Worm (Caenorhabditis elegans) whole organism, L3 larva: ENCODE data around the gene acp-2.

Source experiments
- R02D3.7 ChIP-seq: fragments of 150-350 bp; optimal IDR thresholded peaks from 2 replicates; lab custom pipeline; 2014; ENCODE audit warnings: missing biosample characterization, missing genetic modification characterization
- aly-2 ChIP-seq: fragments of 150-350 bp; optimal IDR thresholded peaks from 2 replicates; lab custom pipeline; 2014; ENCODE audit warnings: missing biosample characterization, missing genetic modification characterization
- ama-1 ChIP-seq: fragments of 150-350 bp; optimal IDR thresholded peaks from 2 replicates; lab custom pipeline; 2018
- ceh-28 ChIP-seq: fragments of 150-350 bp; optimal IDR thresholded peaks from 2 replicates; lab custom pipeline; 2014; ENCODE audit warnings: missing biosample characterization, missing genetic modification reagents, missing genetic modification characterization
- ceh-82 ChIP-seq: fragments of 150-350 bp; optimal IDR thresholded peaks from 2 replicates; lab custom pipeline; 2014; ENCODE audit warnings: missing biosample characterization, missing genetic modification characterization
- ceh-9 ChIP-seq: sonication (generic microtip); optimal IDR thresholded peaks from 2 replicates; lab custom pipeline; 2018; ENCODE audit warnings: missing biosample characterization, missing genetic modification characterization
- daf-12 ChIP-seq: fragments of 150-350 bp; optimal IDR thresholded peaks from 2 replicates; lab custom pipeline; 2014; ENCODE audit warnings: missing biosample characterization, missing genetic modification reagents, missing genetic modification characterization
- elt-1 ChIP-seq: fragments of 150-350 bp; optimal IDR thresholded peaks from 2 replicates; lab custom pipeline; 2014; ENCODE audit warnings: missing biosample characterization, missing genetic modification characterization
- elt-2 ChIP-seq: sonication (generic microtip); optimal IDR thresholded peaks from 2 replicates; lab custom pipeline; 2016; ENCODE audit warnings: missing genetic modification reagents, mild to moderate bottlenecking, missing genetic modification characterization, missing compliant biosample characterization
- elt-3 ChIP-seq, 3 experiments: fragments of 150-350 bp in 1 of 3; sonication (generic microtip) in 2 of 3; optimal IDR thresholded peaks; 2 replicates in 2 of 3; 4 replicates in 1 of 3; lab custom pipeline; 2014 to 2017; ENCODE audit warnings: missing biosample characterization in 3 of 3, missing genetic modification characterization in 3 of 3
- eor-1 ChIP-seq, 2 experiments: fragments of 150-350 bp; optimal IDR thresholded peaks; 2 replicates each; lab custom pipeline; 2014 to 2018; ENCODE audit warnings: missing biosample characterization in 2 of 2, missing genetic modification characterization in 2 of 2
- fkh-2 ChIP-seq: fragments of 150-350 bp; optimal IDR thresholded peaks from 2 replicates; lab custom pipeline; 2014; ENCODE audit warnings: missing biosample characterization, missing genetic modification reagents, missing genetic modification characterization
- fos-1 ChIP-seq: fragments of 150-350 bp; optimal IDR thresholded peaks from 2 replicates; lab custom pipeline; 2014; ENCODE audit warnings: missing biosample characterization, missing genetic modification characterization
- hmg-11 ChIP-seq: sonication (generic microtip); optimal IDR thresholded peaks from 2 replicates; lab custom pipeline; 2016; ENCODE audit warnings: missing genetic modification characterization, missing compliant biosample characterization
- jun-1 ChIP-seq: fragments of 150-350 bp; optimal IDR thresholded peaks from 2 replicates; lab custom pipeline; 2014; ENCODE audit warnings: missing biosample characterization, missing genetic modification reagents, missing genetic modification characterization
- lin-15B ChIP-seq: fragments of 150-350 bp; optimal IDR thresholded peaks from 2 replicates; lab custom pipeline; 2014; ENCODE audit warnings: missing biosample characterization, missing genetic modification characterization
- lin-39 ChIP-seq: fragments of 150-350 bp; optimal IDR thresholded peaks from 2 replicates; lab custom pipeline; 2018; ENCODE audit warnings: missing biosample characterization, missing genetic modification reagents, missing genetic modification characterization
- lsy-12 ChIP-seq: sonication (generic microtip); optimal IDR thresholded peaks from 2 replicates; lab custom pipeline; 2016; ENCODE audit warnings: mild to moderate bottlenecking, missing genetic modification characterization, missing compliant biosample characterization
- mdl-1 ChIP-seq: fragments of 150-350 bp; optimal IDR thresholded peaks from 2 replicates; lab custom pipeline; 2014; ENCODE audit warnings: missing biosample characterization, missing genetic modification characterization
- mml-1 ChIP-seq: fragments of 150-350 bp; sonication (generic microtip); optimal IDR thresholded peaks from 3 replicates; lab custom pipeline; 2014; ENCODE audit warnings: missing biosample characterization, missing genetic modification characterization
- nfya-1 ChIP-seq: sonication (generic microtip); optimal IDR thresholded peaks from 2 replicates; lab custom pipeline; 2017; ENCODE audit warnings: missing genetic modification characterization, mild to moderate bottlenecking, missing compliant biosample characterization, antibody characterized with exemption, moderate library complexity; ENCODE audit not compliant: insufficient read depth
- nhr-11 ChIP-seq: fragments of 150-350 bp; optimal IDR thresholded peaks from 2 replicates; lab custom pipeline; 2014; ENCODE audit warnings: missing biosample characterization, missing genetic modification characterization
- nhr-12 ChIP-seq: fragments of 150-350 bp; optimal IDR thresholded peaks from 2 replicates; lab custom pipeline; 2014; ENCODE audit warnings: missing biosample characterization, missing genetic modification characterization
- nhr-23 ChIP-seq: fragments of 150-350 bp; optimal IDR thresholded peaks from 2 replicates; lab custom pipeline; 2014; ENCODE audit warnings: missing biosample characterization, missing genetic modification reagents, missing genetic modification characterization
- nhr-25 ChIP-seq: sonication (generic microtip); optimal IDR thresholded peaks from 2 replicates; lab custom pipeline; 2017; ENCODE audit warnings: missing biosample characterization, missing genetic modification characterization
- nhr-28 ChIP-seq: fragments of 150-350 bp; optimal IDR thresholded peaks from 2 replicates; lab custom pipeline; 2014; ENCODE audit warnings: missing biosample characterization, missing genetic modification characterization
- nhr-43 ChIP-seq: sonication (generic microtip); optimal IDR thresholded peaks from 2 replicates; lab custom pipeline; 2016; ENCODE audit warnings: mild to moderate bottlenecking, missing genetic modification characterization, missing compliant biosample characterization; ENCODE audit not compliant: poor library complexity, severe bottlenecking
- nhr-67 ChIP-seq: fragments of 150-350 bp; optimal IDR thresholded peaks from 2 replicates; lab custom pipeline; 2014; ENCODE audit warnings: missing biosample characterization, missing genetic modification characterization
- nhr-76 ChIP-seq: fragments of 150-350 bp; sonication (generic microtip); optimal IDR thresholded peaks from 5 replicates; lab custom pipeline; 2014; ENCODE audit warnings: missing biosample characterization, missing genetic modification characterization
- pha-4 ChIP-seq: fragments of 150-350 bp; optimal IDR thresholded peaks from 2 replicates; lab custom pipeline; 2014; ENCODE audit warnings: missing biosample characterization, missing genetic modification reagents, missing genetic modification characterization
- pqm-1 ChIP-seq: fragments of 150-350 bp; optimal IDR thresholded peaks from 2 replicates; lab custom pipeline; 2017; ENCODE audit warnings: missing biosample characterization, missing genetic modification characterization, inconsistent platforms
- sea-2 ChIP-seq: fragments of 150-350 bp; sonication (generic microtip); optimal IDR thresholded peaks from 4 replicates; lab custom pipeline; 2014; ENCODE audit warnings: missing biosample characterization, missing genetic modification reagents, missing genetic modification characterization
- snpc-4 ChIP-seq: fragments of 150-350 bp; optimal IDR thresholded peaks from 2 replicates; lab custom pipeline; 2014; ENCODE audit warnings: missing biosample characterization, missing genetic modification characterization
- tbx-2 ChIP-seq: sonication (generic microtip); optimal IDR thresholded peaks from 2 replicates; lab custom pipeline; 2016; ENCODE audit warnings: mild to moderate bottlenecking, missing genetic modification characterization, missing compliant biosample characterization
- unc-62 ChIP-seq: fragments of 150-350 bp; sonication (generic microtip); optimal IDR thresholded peaks from 4 replicates; lab custom pipeline; 2014; ENCODE audit warnings: missing biosample characterization, missing genetic modification reagents, missing genetic modification characterization
- ztf-4 ChIP-seq: fragments of 150-350 bp; optimal IDR thresholded peaks from 2 replicates; lab custom pipeline; 2014; ENCODE audit warnings: missing biosample characterization, missing genetic modification characterization

The acp-2 gene

ce11 chrII:8441519-8441918, 9.7 kb upstream of the acp-2 start:
- TF ChIP-seq nhr-43 (tag; lab: Kevin White, UChicago) (peak; percentile 33), fkh-2 (tag; lab: Kevin White, UChicago) (no peak), snpc-4 (tag; lab: Kevin White, UChicago) (no peak), nhr-23 (tag; lab: Kevin White, UChicago) (peak; percentile 6), tbx-2 (peak; percentile 18), fos-1 (tag; lab: Kevin White, UChicago) (no peak), mml-1 (tag; lab: Kevin White, UChicago) (no peak)

ce11 chrII:8440792-8441191, 8.9 kb upstream of the acp-2 start:
- peak; percentile 37 for TF ChIP-seq mdl-1 (tag; lab: Kevin White, UChicago)
- peak; percentile 28 for TF ChIP-seq nhr-76 (tag; lab: Kevin White, UChicago)
- peak; percentile 62 for TF ChIP-seq elt-1 (tag; lab: Kevin White, UChicago)
- peak; percentile 88 for TF ChIP-seq nhr-43 (tag; lab: Kevin White, UChicago)
- TF ChIP-seq unc-62 (GFP tag; lab: Kevin White, UChicago), result peak; percentile 21
- no peak for TF ChIP-seq ceh-9 (tag; lab: Kevin White, UChicago)
- no peak for TF ChIP-seq hmg-11 (tag; lab: Kevin White, UChicago)
- TF ChIP-seq ama-1 (lab: Kevin White, UChicago), result peak; percentile 58
- peak; percentile 90 for TF ChIP-seq nhr-23 (tag; lab: Kevin White, UChicago)
- TF ChIP-seq ceh-28 (tag; lab: Kevin White, UChicago), result peak; percentile 44
- TF ChIP-seq nhr-25 (tag; lab: Kevin White, UChicago), result peak; percentile 83
- TF ChIP-seq nhr-28 (tag; lab: Kevin White, UChicago), result no peak
- peak; percentile 31 to 79 (median 77) for TF ChIP-seq elt-3 (tag; optimal IDR thresholded peaks at IDR 0.05; lab: Kevin White, UChicago)
- no peak for TF ChIP-seq pqm-1 (tag; lab: Kevin White, UChicago)
- TF ChIP-seq, all 47 proteins: peak for 10

ce11 chrII:8440097-8440496, 8.2 kb upstream of the acp-2 start:
- TF ChIP-seq hmg-11 (tag; lab: Kevin White, UChicago) (no peak), eor-1 (tag; optimal IDR thresholded peaks at IDR 0.05; lab: Kevin White, UChicago) (no peak), nhr-25 (tag; lab: Kevin White, UChicago) (peak; percentile 74), mml-1 (tag; lab: Kevin White, UChicago) (no peak), daf-12 (no peak), ama-1 (lab: Kevin White, UChicago) (no peak), pha-4 (no peak), aly-2 (tag; lab: Kevin White, UChicago) (no peak), ceh-28 (tag; lab: Kevin White, UChicago) (no peak), sea-2 (GFP tag; lab: Kevin White, UChicago) (no peak), nhr-43 (tag; lab: Kevin White, UChicago) (peak; percentile 51), nhr-76 (tag; lab: Kevin White, UChicago) (no peak), pqm-1 (tag; lab: Kevin White, UChicago) (no peak), lsy-12 (tag; lab: Kevin White, UChicago) (no peak), elt-3 (tag; optimal IDR thresholded peaks at IDR 0.05; lab: Kevin White, UChicago) (peak in 1 of 3 experiments; percentile 41), nhr-23 (tag; lab: Kevin White, UChicago) (peak; percentile 50), nhr-11 (tag; lab: Kevin White, UChicago) (no peak)

ce11 chrII:8438791-8439287, 7.0 kb upstream of the acp-2 start, which contains the start of gene lips-10:
lips-10 (plus strand) TSS chrII:8439168.
- TF ChIP-seq nhr-25 (tag; lab: Kevin White, UChicago) (peak; percentile 80), nhr-23 (tag; lab: Kevin White, UChicago) (peak; percentile 21), elt-2 (no peak)
- TF ChIP-seq, all 47 proteins: peak for 2

ce11 chrII:8437035-8437434, 5.2 kb upstream of the acp-2 start, which contains the start of gene acp-3:
acp-3 (minus strand) TSS chrII:8437135.
- TF ChIP-seq ceh-28 (tag; lab: Kevin White, UChicago) (no peak), mdl-1 (tag; lab: Kevin White, UChicago) (no peak), nhr-67 (tag; lab: Kevin White, UChicago) (no peak), ceh-82 (tag; lab: Kevin White, UChicago) (no peak), nfya-1 (tag; lab: Kevin White, UChicago) (no peak), nhr-11 (tag; lab: Kevin White, UChicago) (no peak), nhr-76 (tag; lab: Kevin White, UChicago) (no peak), lin-15B (tag; lab: Kevin White, UChicago) (no peak), lin-39 (tag; lab: Kevin White, UChicago) (no peak), unc-62 (GFP tag; lab: Kevin White, UChicago) (no peak), jun-1 (tag; lab: Kevin White, UChicago) (no peak), tbx-2 (no peak), R02D3.7 (tag; lab: Kevin White, UChicago) (no peak), nhr-12 (no peak), mml-1 (tag; lab: Kevin White, UChicago) (no peak), ztf-4 (tag; lab: Kevin White, UChicago) (no peak), nhr-28 (tag; lab: Kevin White, UChicago) (no peak)
